Fruit fly (Drosophila melanogaster) whole organism, embryonic: Measurements from ENCODE around the gene CG11951.

Experiments
- Atf6 ChIP-seq: fragments of 200-800 bp; sonication (Bioruptor generic); IDR thresholded peaks from 2 replicates; pipeline ENCODE4 v1.3.6; 2022; ENCODE audit warnings: missing biosample characterization, missing genetic modification characterization
- B-H2 ChIP-seq: fragments of 200-800 bp; sonication (Bioruptor generic); optimal IDR thresholded peaks from 2 replicates; lab custom pipeline; 2018; ENCODE audit warnings: missing biosample characterization, mild to moderate bottlenecking, missing genetic modification characterization
- CG10209 ChIP-seq: fragments of 200-800 bp; sonication (Bioruptor generic); optimal IDR thresholded peaks from 3 replicates; lab custom pipeline; 2017; ENCODE audit warnings: missing biosample characterization, mild to moderate bottlenecking, missing genetic modification characterization, missing genetic modification reagents
- CG10274 ChIP-seq: fragments of 200-800 bp; sonication (Bioruptor generic); optimal IDR thresholded peaks from 3 replicates; lab custom pipeline; 2017; ENCODE audit warnings: missing biosample characterization, mild to moderate bottlenecking, missing genetic modification characterization
- CG10431 ChIP-seq: fragments of 200-800 bp; sonication (Bioruptor generic); optimal IDR thresholded peaks from 3 replicates; lab custom pipeline; 2018; ENCODE audit warnings: missing biosample characterization, mild to moderate bottlenecking, missing genetic modification characterization
- CG13424 ChIP-seq: fragments of 200-800 bp; sonication (Bioruptor generic); optimal IDR thresholded peaks from 2 replicates; lab custom pipeline; 2019; ENCODE audit warnings: missing biosample characterization, mild to moderate bottlenecking, missing genetic modification characterization, moderate library complexity
- CG14441 ChIP-seq: fragments of 200-800 bp; sonication (Bioruptor generic); IDR thresholded peaks from 2 replicates; pipeline ENCODE4 v1.3.6; 2022; ENCODE audit warnings: missing biosample characterization, missing genetic modification characterization
- CG16779 ChIP-seq: fragments of 200-800 bp; sonication (Bioruptor generic); IDR thresholded peaks from 2 replicates; pipeline ENCODE4 v1.3.6; 2022; ENCODE audit warnings: missing biosample characterization, missing genetic modification characterization
- CG16863 ChIP-seq: fragments of 200-800 bp; sonication (Bioruptor generic); optimal IDR thresholded peaks from 3 replicates; lab custom pipeline; 2016; ENCODE audit warnings: missing biosample characterization, missing genetic modification characterization
- CG17829 ChIP-seq: fragments of 200-800 bp; optimal IDR thresholded peaks from 2 replicates; lab custom pipeline; 2019; ENCODE audit warnings: missing biosample characterization, mild to moderate bottlenecking, missing genetic modification characterization, moderate library complexity
- CG18011 ChIP-seq: fragments of 200-800 bp; sonication (Bioruptor generic); optimal IDR thresholded peaks from 2 replicates; lab custom pipeline; 2017; ENCODE audit warnings: missing biosample characterization, missing genetic modification characterization, mild to moderate bottlenecking, moderate library complexity, missing genotype
- CG2199 ChIP-seq: fragments of 200-800 bp; sonication (Bioruptor generic); IDR thresholded peaks from 3 replicates; pipeline ENCODE4 v1.3.6; 2022; ENCODE audit warnings: missing biosample characterization, missing genetic modification characterization
- CG2678 ChIP-seq: fragments of 200-800 bp; sonication (Bioruptor generic); optimal IDR thresholded peaks from 3 replicates; lab custom pipeline; 2019; ENCODE audit warnings: missing biosample characterization, mild to moderate bottlenecking, missing genetic modification characterization, moderate library complexity
- CG2712 ChIP-seq: fragments of 200-800 bp; optimal IDR thresholded peaks from 3 replicates; lab custom pipeline; 2019; ENCODE audit warnings: missing biosample characterization, mild to moderate bottlenecking, missing genetic modification characterization, moderate library complexity
- CG32767 ChIP-seq: fragments of 200-800 bp; sonication (Bioruptor generic); IDR thresholded peaks from 2 replicates; pipeline ENCODE4 v1.3.6; 2022; ENCODE audit warnings: missing biosample characterization, missing genetic modification characterization
- CG33213 ChIP-seq: fragments of 200-800 bp; sonication (Bioruptor generic); optimal IDR thresholded peaks from 3 replicates; lab custom pipeline; 2016; ENCODE audit warnings: missing biosample characterization, missing genetic modification characterization
- CG4820 ChIP-seq: fragments of 200-800 bp; sonication (Bioruptor generic); optimal IDR thresholded peaks from 3 replicates; lab custom pipeline; 2016; ENCODE audit warnings: missing biosample characterization, missing genetic modification characterization
- CG9215 ChIP-seq: fragments of 200-800 bp; sonication (Bioruptor generic); IDR thresholded peaks from 2 replicates; pipeline ENCODE4 v1.3.6; 2022; ENCODE audit warnings: missing biosample characterization, missing genetic modification characterization
- Dref ChIP-seq: fragments of 200-800 bp; sonication (Bioruptor generic); IDR thresholded peaks from 2 replicates; pipeline ENCODE4 v1.3.6; 2022; ENCODE audit warnings: missing biosample characterization, missing genetic modification characterization
- Kr ChIP-seq: fragments of 200-800 bp; sonication (Bioruptor generic); optimal IDR thresholded peaks from 2 replicates; lab custom pipeline; 2017; ENCODE audit warnings: missing biosample characterization, mild to moderate bottlenecking, missing genetic modification characterization
- Scr ChIP-seq: fragments of 200-800 bp; sonication (Bioruptor generic); IDR thresholded peaks from 2 replicates; pipeline ENCODE4 v1.3.6; 2022; ENCODE audit warnings: missing biosample characterization, missing genetic modification characterization; ENCODE audit not compliant: partially characterized antibody
- Usf ChIP-seq: fragments of 200-800 bp; sonication (Bioruptor generic); optimal IDR thresholded peaks from 2 replicates; lab custom pipeline; 2017; ENCODE audit warnings: missing genotype, missing biosample characterization, missing genetic modification characterization
- cato ChIP-seq: fragments of 200-800 bp; sonication (Bioruptor generic); optimal IDR thresholded peaks from 2 replicates; lab custom pipeline; 2016; ENCODE audit warnings: missing biosample characterization, missing genetic modification characterization, borderline replicate concordance
- cg ChIP-seq: fragments of 200-800 bp; sonication (Bioruptor generic); optimal IDR thresholded peaks from 3 replicates; lab custom pipeline; 2019; ENCODE audit warnings: missing biosample characterization, mild to moderate bottlenecking, missing genetic modification characterization, moderate library complexity
- chm ChIP-seq: fragments of 200-800 bp; sonication (Bioruptor generic); IDR thresholded peaks from 2 replicates; pipeline ENCODE4 v1.3.6; 2022; ENCODE audit warnings: missing biosample characterization, missing genetic modification characterization
- corto ChIP-seq: fragments of 200-800 bp; sonication (Bioruptor generic); optimal IDR thresholded peaks from 2 replicates; lab custom pipeline; 2016; ENCODE audit warnings: missing biosample characterization, mild to moderate bottlenecking, missing genetic modification characterization, moderate library complexity
- dan ChIP-seq: fragments of 200-800 bp; sonication (Bioruptor generic); IDR thresholded peaks from 2 replicates; pipeline ENCODE4 v1.3.6; 2022; ENCODE audit warnings: missing biosample characterization, missing genetic modification characterization
- gem ChIP-seq: fragments of 200-800 bp; sonication (Bioruptor generic); optimal IDR thresholded peaks from 2 replicates; lab custom pipeline; 2019; ENCODE audit warnings: missing biosample characterization, mild to moderate bottlenecking, missing genetic modification characterization, moderate library complexity
- hbn ChIP-seq: fragments of 200-800 bp; sonication (Bioruptor generic); IDR thresholded peaks from 2 replicates; pipeline ENCODE4 v1.3.6; 2022; ENCODE audit warnings: missing biosample characterization, missing genetic modification characterization; ENCODE audit not compliant: partially characterized antibody
- hkb ChIP-seq, 2 experiments: fragments of 200-800 bp in 1 of 2; fragments of >200 bp in 1 of 2; sonication (Bioruptor generic) in 1 of 2; IDR thresholded peaks in 1 of 2; optimal IDR thresholded peaks in 1 of 2; 2 replicates each; pipeline versions ENCODE4 v1.3.6 to Lab custom; 2017 to 2022; ENCODE audit warnings: missing biosample characterization in 1 of 2, missing genetic modification characterization in 1 of 2
- kay ChIP-seq: fragments of 200-800 bp; sonication (Bioruptor generic); optimal IDR thresholded peaks from 2 replicates; lab custom pipeline; 2016; ENCODE audit warnings: missing biosample characterization, missing genetic modification characterization
- lab ChIP-seq: fragments of 200-800 bp; sonication (Bioruptor generic); optimal IDR thresholded peaks from 3 replicates; lab custom pipeline; 2017; ENCODE audit warnings: missing biosample characterization, missing genetic modification characterization, mild to moderate bottlenecking, moderate library complexity, missing genetic modification reagents
- lola ChIP-seq, 3 experiments: fragments of >200 bp in 2 of 3; fragments of 200-800 bp in 1 of 3; sonication (Bioruptor generic) in 1 of 3; optimal IDR thresholded peaks; 2 replicates each; lab custom pipeline; 2017 to 2019; ENCODE audit warnings: missing biosample characterization in 3 of 3, missing genetic modification characterization in 3 of 3, mild to moderate bottlenecking in 1 of 3, moderate library complexity in 1 of 3
- nerfin-2 ChIP-seq: fragments of 200-800 bp; sonication (Bioruptor generic); IDR thresholded peaks from 2 replicates; pipeline ENCODE4 v1.3.6; 2022; ENCODE audit warnings: missing biosample characterization, missing genetic modification characterization; ENCODE audit not compliant: partially characterized antibody
- phol ChIP-seq: fragments of 200-800 bp; sonication (Bioruptor generic); optimal IDR thresholded peaks from 3 replicates; lab custom pipeline; 2018; ENCODE audit warnings: missing biosample characterization, mild to moderate bottlenecking, missing genetic modification characterization, moderate library complexity
- pzg ChIP-seq: fragments of 200-800 bp; sonication (Bioruptor generic); optimal IDR thresholded peaks from 3 replicates; lab custom pipeline; 2018; ENCODE audit warnings: missing biosample characterization, mild to moderate bottlenecking, missing genetic modification characterization, moderate library complexity
- repo ChIP-seq: fragments of 200-800 bp; sonication (Bioruptor generic); optimal IDR thresholded peaks from 2 replicates; lab custom pipeline; 2016; ENCODE audit warnings: missing biosample characterization, missing genetic modification characterization
- sens ChIP-seq: fragments of 200-800 bp; sonication (Bioruptor generic); peaks from one replicate; lab custom pipeline; 2016; ENCODE audit warnings: missing biosample characterization, missing genetic modification characterization
- slp2 ChIP-seq: fragments of 200-800 bp; sonication (Bioruptor generic); optimal IDR thresholded peaks from 2 replicates; lab custom pipeline; 2016; ENCODE audit warnings: missing biosample characterization, missing genetic modification characterization
- sob ChIP-seq: fragments of 200-800 bp; sonication (Bioruptor generic); IDR thresholded peaks from 2 replicates; pipeline ENCODE4 v1.3.6; 2022; ENCODE audit warnings: missing biosample characterization, missing genetic modification characterization
- trh ChIP-seq: fragments of 200-800 bp; sonication (Bioruptor generic); optimal IDR thresholded peaks from 2 replicates; lab custom pipeline; 2016; ENCODE audit warnings: missing biosample characterization, missing genetic modification characterization

The CG11951 gene

dm6 chr3R:29287320-29287957, 48.9 kb upstream of the CG11951 start (continued):
- TF ChIP-seq chm (GFP tag; lab: Robert Waterston, UW), result peak; percentile 57; the same call in 1 of the 2 replicates

dm6 chr3R:29284315-29284714, 45.8 kb upstream of the CG11951 start:
- TF ChIP-seq kay (GFP tag; lab: Kevin White, UChicago), result no peak
- no peak for TF ChIP-seq CG18011 (GFP tag; lab: Kevin White, UChicago)
- no peak for TF ChIP-seq hbn (GFP tag; lab: Robert Waterston, UW)
- TF ChIP-seq cato (GFP tag; lab: Kevin White, UChicago), result no peak
- no peak for TF ChIP-seq lab (GFP tag; lab: Kevin White, UChicago)
- TF ChIP-seq CG4820 (GFP tag; lab: Kevin White, UChicago), result no peak
- no peak for TF ChIP-seq Dref (GFP tag; lab: Robert Waterston, UW)
- TF ChIP-seq repo (GFP tag; lab: Kevin White, UChicago), result no peak
- TF ChIP-seq CG16779, result no peak
- no peak for TF ChIP-seq CG10274
- no peak for TF ChIP-seq CG14441 (GFP tag; lab: Robert Waterston, UW)
- TF ChIP-seq CG33213 (GFP tag; lab: Kevin White, UChicago), result no peak
- no peak for TF ChIP-seq dan (GFP tag; lab: Robert Waterston, UW)
- TF ChIP-seq Scr (GFP tag; lab: Robert Waterston, UW), result no peak
- no peak for TF ChIP-seq Usf
- no peak for TF ChIP-seq Kr (GFP tag; lab: Kevin White, UChicago)
- no peak for TF ChIP-seq Atf6 (GFP tag; lab: Robert Waterston, UW)
- TF ChIP-seq slp2, result no peak
- TF ChIP-seq B-H2 (GFP tag; lab: Kevin White, UChicago), result no peak

dm6 chr3R:29282939-29283616, 44.6 kb upstream of the CG11951 start:
- TF ChIP-seq cg (GFP tag; lab: Kevin White, UChicago) (peak; percentile 41), nerfin-2 (GFP tag; lab: Robert Waterston, UW) (no peak), CG16863 (GFP tag; lab: Kevin White, UChicago) (no peak), hkb (optimal IDR thresholded peaks at IDR 0.05; lab: Kevin White, UChicago) (no peak), hkb (GFP tag; IDR thresholded peaks at IDR 0.05; lab: Robert Waterston, UW) (no peak), CG10209 (GFP tag; lab: Kevin White, UChicago) (no peak), CG10431 (GFP tag; lab: Kevin White, UChicago) (peak; percentile 25), sens (peak; percentile 9), CG13424 (tag; lab: Kevin White, UChicago) (no peak), corto (GFP tag; lab: Kevin White, UChicago) (peak; percentile 52)

dm6 chr3R:29280633-29281572, 42.4 kb upstream of the CG11951 start:
- TF ChIP-seq CG2199 (GFP tag; lab: Robert Waterston, UW), result 0 out of 3 replicates have a peak, but pooled peaks have one; percentile 70
- peak; percentile 28 for TF ChIP-seq CG2712 (tag; lab: Kevin White, UChicago)
- TF ChIP-seq CG32767, result peak; percentile 42; the same call in 1 of the 2 replicates
- peak; percentile 36 for TF ChIP-seq cg (GFP tag; lab: Kevin White, UChicago)
- TF ChIP-seq CG2678, result peak; percentile 1
- TF ChIP-seq CG17829 (tag; lab: Kevin White, UChicago), result peak; percentile 28
- TF ChIP-seq sob, result no peak
- TF ChIP-seq gem (tag; lab: Kevin White, UChicago), result peak; percentile 5
- no peak for TF ChIP-seq trh
- no peak for TF ChIP-seq pzg (GFP tag; lab: Kevin White, UChicago)
- no peak for TF ChIP-seq CG9215 (GFP tag; lab: Robert Waterston, UW)
- peak; percentile 64 for TF ChIP-seq sens
- peak; percentile 2 for TF ChIP-seq phol (tag; lab: Kevin White, UChicago)
- peak in 1 of 3 experiments; percentile 20 for TF ChIP-seq lola (GFP tag; optimal IDR thresholded peaks at IDR 0.05; lab: Kevin White, UChicago)
